Fruit fly (Drosophila melanogaster): ENCODE results near the gene CG16888.

The CG16888 gene

dm6 chr2L:13779795-13780108, 33.3 kb downstream of the CG16888 start (continued):
- TF ChIP-seq Rx (GFP tag; IDR thresholded peaks at IDR 0.05) = no peak
- no peak for TF ChIP-seq slbo (GFP tag; IDR thresholded peaks at IDR 0.05)
- no peak for TF ChIP-seq jing (GFP tag; optimal IDR thresholded peaks at IDR 0.05)
- TF ChIP-seq Abd-B (GFP tag; optimal IDR thresholded peaks at IDR 0.05) = no peak
- TF ChIP-seq CG14860 (GFP tag; IDR thresholded peaks at IDR 0.05; ENCODE audit: partially characterized antibody) = no peak
- TF ChIP-seq dpn (GFP tag; optimal IDR thresholded peaks at IDR 0.05) = no peak
- TF ChIP-seq tap (tag; optimal IDR thresholded peaks at IDR 0.05) = no peak
- no peak for TF ChIP-seq CG43689 (GFP tag; IDR thresholded peaks at IDR 0.05)
- no peak for TF ChIP-seq CG13775 (GFP tag; optimal IDR thresholded peaks at IDR 0.05)
- no peak for TF ChIP-seq kay (GFP tag; optimal IDR thresholded peaks at IDR 0.05)
- no peak; the same call in 1 of the 2 replicates for TF ChIP-seq HLH3B (GFP tag; IDR thresholded peaks at IDR 0.05)
- no peak for TF ChIP-seq CG8478 (optimal IDR thresholded peaks at IDR 0.05)
- TF ChIP-seq CG17328 (GFP tag; IDR thresholded peaks at IDR 0.05) = no peak
- no peak for TF ChIP-seq CG13424 (tag; optimal IDR thresholded peaks at IDR 0.05)
- no peak for TF ChIP-seq Elba2 (GFP tag; optimal IDR thresholded peaks at IDR 0.05)
- TF ChIP-seq ind (GFP tag; optimal IDR thresholded peaks at IDR 0.05) = no peak
- TF ChIP-seq grau (tag; optimal IDR thresholded peaks at IDR 0.05) = no peak
- no peak for TF ChIP-seq CG3847 (GFP tag; IDR thresholded peaks at IDR 0.05)
- TF ChIP-seq unc-4 (GFP tag; IDR thresholded peaks at IDR 0.05; ENCODE audit: partially characterized antibody) = peak; percentile 26; the same call in 1 of the 2 replicates
- TF ChIP-seq sna (GFP tag; IDR thresholded peaks at IDR 0.05; ENCODE audit: partially characterized antibody) = no peak
- TF ChIP-seq CG7271 (tag; optimal IDR thresholded peaks at IDR 0.05) = no peak
- TF ChIP-seq Sry-β (GFP tag; optimal IDR thresholded peaks at IDR 0.05) = no peak
- TF ChIP-seq Ptx1 (GFP tag; IDR thresholded peaks at IDR 0.05) = no peak
- TF ChIP-seq trem (tag; optimal IDR thresholded peaks at IDR 0.05) = no peak
- TF ChIP-seq Xbp1 (GFP tag; optimal IDR thresholded peaks at IDR 0.05) = no peak
- no peak for TF ChIP-seq pzg (GFP tag; optimal IDR thresholded peaks at IDR 0.05)
- TF ChIP-seq CG31441 (GFP tag; IDR thresholded peaks at IDR 0.05) = no peak
- TF ChIP-seq wor (GFP tag; IDR thresholded peaks at IDR 0.05) = no peak
- TF ChIP-seq CG31365 (tag; optimal IDR thresholded peaks at IDR 0.05) = no peak
- no peak for TF ChIP-seq wdn (GFP tag; IDR thresholded peaks at IDR 0.05)
- TF ChIP-seq CG3281 (GFP tag; optimal IDR thresholded peaks at IDR 0.05) = no peak
- TF ChIP-seq chm (GFP tag; IDR thresholded peaks at IDR 0.05) = peak; percentile 25; the same call in 1 of the 2 replicates
- no peak for TF ChIP-seq ERR (GFP tag; optimal IDR thresholded peaks at IDR 0.05)
- TF ChIP-seq her (GFP tag; optimal IDR thresholded peaks at IDR 0.05) = peak; percentile 17
- TF ChIP-seq Ets97D (GFP tag; optimal IDR thresholded peaks at IDR 0.05) = no peak
- no peak for TF ChIP-seq dm (GFP tag; optimal IDR thresholded peaks at IDR 0.05)
- TF ChIP-seq Six4 (GFP tag; optimal IDR thresholded peaks at IDR 0.05) = no peak
- TF ChIP-seq H15 (GFP tag; IDR thresholded peaks at IDR 0.05) = 0 out of 3 replicates have a peak, but pooled peaks have one; percentile 19
- TF ChIP-seq lilli (GFP tag; optimal IDR thresholded peaks at IDR 0.05) = no peak
- no peak for TF ChIP-seq CG10543 (GFP tag; optimal IDR thresholded peaks at IDR 0.05)
- TF ChIP-seq CG16779 (GFP tag; IDR thresholded peaks at IDR 0.05) = peak; percentile 60; the same call in 1 of the 2 replicates
- TF ChIP-seq salm (tag; optimal IDR thresholded peaks at IDR 0.05) = no peak
- TF ChIP-seq CG13894 (tag; optimal IDR thresholded peaks at IDR 0.05) = no peak
- no peak for TF ChIP-seq slp2 (GFP tag; optimal IDR thresholded peaks at IDR 0.05)
- TF ChIP-seq toy (GFP tag; IDR thresholded peaks at IDR 0.05) = no peak
- TF ChIP-seq ac (GFP tag; optimal IDR thresholded peaks at IDR 0.05) = no peak
- TF ChIP-seq CG18262 (tag; optimal IDR thresholded peaks at IDR 0.05) = no peak
- no peak for TF ChIP-seq CG4282 (GFP tag; optimal IDR thresholded peaks at IDR 0.05)
- peak; percentile 43; the same call in 1 of the 2 replicates for TF ChIP-seq ato (GFP tag; IDR thresholded peaks at IDR 0.05; ENCODE audit: partially characterized antibody)
- no peak for TF ChIP-seq zen (tag; optimal IDR thresholded peaks at IDR 0.05)
- TF ChIP-seq gfzf (GFP tag; optimal IDR thresholded peaks at IDR 0.05) = no peak
- TF ChIP-seq inv (GFP tag; IDR thresholded peaks at IDR 0.05; ENCODE audit: partially characterized antibody) = peak; percentile 35; the same call in 1 of the 2 replicates
- no peak for TF ChIP-seq Antp (GFP tag; optimal IDR thresholded peaks at IDR 0.05)

All from whole organism, embryonic.